Fruit fly (Drosophila melanogaster): ENCODE measurements around the gene CG32278.
A peak's percentile ranks its signal among the peaks of the same experiment; 100 is the strongest.

Gene CG32278

dm6 chr3L:3127544-3127943 lies 41.5 kb upstream of the CG32278 start, which contains the start of gene promL (continued):
- TF ChIP-seq CG16779 (tag; optimal IDR thresholded peaks at IDR 0.05) (peak; percentile 29), Ets21C (GFP tag; optimal IDR thresholded peaks at IDR 0.05) (peak; percentile 19), CG32006 (GFP tag; optimal IDR thresholded peaks at IDR 0.05) (no peak), CG4318 (GFP tag; optimal IDR thresholded peaks at IDR 0.05) (no peak), CG8632 (GFP tag; optimal IDR thresholded peaks at IDR 0.05) (peak; percentile 19), CG15336 (GFP tag; IDR thresholded peaks at IDR 0.05) (peak; percentile 20; the same call in 1 of the 2 replicates), CG9139 (GFP tag; optimal IDR thresholded peaks at IDR 0.05) (no peak), CG6808 (GFP tag; optimal IDR thresholded peaks at IDR 0.05) (peak; percentile 6), CG11762 (GFP tag; optimal IDR thresholded peaks at IDR 0.05; ENCODE audit: insufficient read depth) (no peak), Hr4 (GFP tag; optimal IDR thresholded peaks at IDR 0.05) (no peak), CG11902 (GFP tag; optimal IDR thresholded peaks at IDR 0.05) (no peak), OdsH (GFP tag; optimal IDR thresholded peaks at IDR 0.05) (no peak), Blimp-1 (GFP tag; optimal IDR thresholded peaks at IDR 0.05) (no peak), cyc (GFP tag; optimal IDR thresholded peaks at IDR 0.05) (peak; percentile 32), lz (GFP tag; optimal IDR thresholded peaks at IDR 0.05) (peak; percentile 56), CG11294 (GFP tag; IDR thresholded peaks at IDR 0.05) (no peak), CG10631 (GFP tag; optimal IDR thresholded peaks at IDR 0.05) (no peak), Lpt (GFP tag; optimal IDR thresholded peaks at IDR 0.05) (no peak), CG6163 (GFP tag; IDR thresholded peaks at IDR 0.05) (peak; percentile 74), Ets96B (tag; optimal IDR thresholded peaks at IDR 0.05) (no peak), fkh (GFP tag; optimal IDR thresholded peaks at IDR 0.05) (peak; percentile 38), CG7368 (GFP tag; optimal IDR thresholded peaks at IDR 0.05) (no peak), CG8319 (GFP tag; optimal IDR thresholded peaks at IDR 0.05) (no peak), CG31627 (GFP tag; optimal IDR thresholded peaks at IDR 0.05) (peak; percentile 27), svp (GFP tag) (no peak), Gug (GFP tag; IDR thresholded peaks at IDR 0.05) (no peak), Eip78C (GFP tag) (peak; percentile 87), Sox14 (GFP tag; optimal IDR thresholded peaks at IDR 0.05) (peak; percentile 78), pdm3 (GFP tag; optimal IDR thresholded peaks at IDR 0.05) (no peak), net (GFP tag; optimal IDR thresholded peaks at IDR 0.05) (peak; percentile 39), CG8119 (GFP tag; IDR thresholded peaks at IDR 0.05) (0 out of 3 replicates have a peak, but pooled peaks have one; percentile 13), CG3032 (tag; optimal IDR thresholded peaks at IDR 0.05) (peak; percentile 21), fd59A (GFP tag; optimal IDR thresholded peaks at IDR 0.05) (no peak), acj6 (GFP tag; optimal IDR thresholded peaks at IDR 0.05) (no peak)

DNA sequence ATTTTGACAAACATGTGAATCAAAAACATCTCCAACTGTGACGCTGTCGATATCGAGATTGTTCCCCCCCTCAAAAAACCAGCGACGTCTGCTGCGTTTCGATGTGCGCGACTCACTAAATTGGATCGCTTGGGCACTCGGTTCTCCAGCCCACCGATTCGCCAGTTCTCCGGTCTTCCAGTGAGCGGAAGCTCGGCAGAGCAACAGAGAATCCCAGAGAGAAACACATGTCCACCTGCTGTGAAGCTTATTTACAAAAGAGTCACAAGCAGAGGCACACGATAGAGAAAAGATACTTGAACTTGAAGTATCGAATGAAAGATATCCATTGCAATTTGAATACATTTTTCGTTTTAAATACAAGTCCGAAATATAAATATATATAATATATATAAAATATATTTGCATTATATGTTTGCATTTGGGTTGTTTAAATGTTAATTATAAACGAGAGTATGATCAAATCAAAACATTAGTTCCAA lies 35.0 kb upstream of the CG32278 start:
- TF ChIP-seq CG8319 (GFP tag; optimal IDR thresholded peaks at IDR 0.05) = no peak
- TF ChIP-seq fd85E (GFP tag; optimal IDR thresholded peaks at IDR 0.05) = no peak
- TF ChIP-seq Sox102F (GFP tag; optimal IDR thresholded peaks at IDR 0.05) = peak; percentile 26
- no peak for TF ChIP-seq pdm3 (GFP tag; optimal IDR thresholded peaks at IDR 0.05)
- peak; percentile 18 for TF ChIP-seq CG6808 (GFP tag; optimal IDR thresholded peaks at IDR 0.05)
- TF ChIP-seq topi (GFP tag; optimal IDR thresholded peaks at IDR 0.05) = no peak
- no peak for TF ChIP-seq eg (GFP tag; IDR thresholded peaks at IDR 0.05)
- TF ChIP-seq Lpt (GFP tag; optimal IDR thresholded peaks at IDR 0.05) = no peak
- no peak for TF ChIP-seq CG10631 (GFP tag; optimal IDR thresholded peaks at IDR 0.05)
- TF ChIP-seq OdsH (GFP tag; optimal IDR thresholded peaks at IDR 0.05) = no peak
- TF ChIP-seq CG6792 (GFP tag; optimal IDR thresholded peaks at IDR 0.05) = no peak
- TF ChIP-seq CG10669 (GFP tag; optimal IDR thresholded peaks at IDR 0.05) = no peak
- TF ChIP-seq dac (GFP tag; optimal IDR thresholded peaks at IDR 0.05) = no peak
- TF ChIP-seq ss (GFP tag; optimal IDR thresholded peaks at IDR 0.05) = peak in 1 of 2 experiments; percentile 30
- no peak for TF ChIP-seq Hr4 (GFP tag; optimal IDR thresholded peaks at IDR 0.05)
- TF ChIP-seq svp (GFP tag) = no peak
- TF ChIP-seq achi (GFP tag; optimal IDR thresholded peaks at IDR 0.05) = peak; percentile 20
- no peak for TF ChIP-seq Smox (GFP tag; optimal IDR thresholded peaks at IDR 0.05)
- TF ChIP-seq esn (GFP tag; optimal IDR thresholded peaks at IDR 0.05) = no peak
- peak; percentile 57 for TF ChIP-seq CG9139 (GFP tag; optimal IDR thresholded peaks at IDR 0.05)
- TF ChIP-seq Eip93F (GFP tag; optimal IDR thresholded peaks at IDR 0.05) = no peak
- TF ChIP-seq Met (GFP tag; optimal IDR thresholded peaks at IDR 0.05) = no peak
- TF ChIP-seq fd59A (GFP tag; optimal IDR thresholded peaks at IDR 0.05) = no peak
- TF ChIP-seq CG8119 (GFP tag; IDR thresholded peaks at IDR 0.05) = 0 out of 3 replicates have a peak, but pooled peaks have one; percentile 18
- TF ChIP-seq CG34406 (GFP tag; optimal IDR thresholded peaks at IDR 0.05) = no peak
- TF ChIP-seq Hr39 (GFP tag; optimal IDR thresholded peaks at IDR 0.05) = no peak
- no peak for TF ChIP-seq Blimp-1 (GFP tag; optimal IDR thresholded peaks at IDR 0.05)
- no peak for TF ChIP-seq CG11902 (GFP tag; optimal IDR thresholded peaks at IDR 0.05)
- no peak for TF ChIP-seq CG6276 (GFP tag; optimal IDR thresholded peaks at IDR 0.05)
- TF ChIP-seq CG8632 (GFP tag; optimal IDR thresholded peaks at IDR 0.05) = no peak
- no peak for TF ChIP-seq CG15336 (GFP tag; IDR thresholded peaks at IDR 0.05)
- TF ChIP-seq net (GFP tag; optimal IDR thresholded peaks at IDR 0.05) = no peak
